Worm (Caenorhabditis elegans): ENCODE results near the gene srt-15.

DNA sequence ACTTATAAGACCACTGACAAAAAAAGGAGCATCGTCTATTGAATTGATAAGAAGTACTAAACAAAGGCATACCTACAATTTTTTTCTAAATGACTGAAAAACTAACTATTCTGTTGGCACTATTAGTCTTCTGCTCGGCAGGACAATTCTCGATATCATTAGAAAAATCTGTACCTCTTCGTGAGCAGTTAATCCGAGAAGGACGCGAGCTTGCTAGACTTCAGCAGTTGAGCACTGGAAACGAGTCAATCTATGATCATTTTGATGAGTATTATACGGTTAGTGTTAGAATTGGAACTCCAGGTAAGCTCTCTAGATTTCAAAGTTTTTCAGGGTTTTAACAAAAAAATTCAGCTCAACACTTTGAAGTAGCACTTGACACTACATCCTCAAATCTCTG is 33.8 kb downstream of the srt-15 start, which contains the start of gene asp-7:
- TF ChIP-seq dox-1 (GFP tag; IDR thresholded peaks at IDR 0.05) (no peak), rpc-1 (optimal IDR thresholded peaks at IDR 0.05) (no peak), rpc-1 (tag; optimal IDR thresholded peaks at IDR 0.05) (no peak), hlh-26 (GFP tag; conservative IDR thresholded peaks at IDR 0.05) (no peak), somi-1 (GFP tag; optimal IDR thresholded peaks at IDR 0.05) (no peak), chd-7 (tag; optimal IDR thresholded peaks at IDR 0.05) (no peak), B0261.1 (tag; optimal IDR thresholded peaks at IDR 0.05) (no peak), ztf-6 (GFP tag; IDR thresholded peaks at IDR 0.05) (no peak), F49E8.2 (tag; optimal IDR thresholded peaks at IDR 0.05; ENCODE audit: insufficient read depth) (no peak), Y79H2A.3 (GFP tag; conservative IDR thresholded peaks at IDR 0.05) (no peak), lin-40 (tag; optimal IDR thresholded peaks at IDR 0.05) (no peak)
